Fruit fly (Drosophila melanogaster): ENCODE results near the gene CG31321.

- TF ChIP-seq CG8478 (optimal IDR thresholded peaks at IDR 0.05), result no peak
- TF ChIP-seq CTCF (optimal IDR thresholded peaks at IDR 0.05), result no peak
Measured at dm6 chr3R:14262087-14262486, 48.1 kb upstream of the CG31321 start, which contains the start of the genes CG14839 and CG14841.

All from S2 (cell line).